Fruit fly (Drosophila melanogaster) Kc167 (cell line): ENCODE results near the gene LanB1.

Experiments
- h ChIP-seq: fragments of >200 bp; optimal IDR thresholded peaks from 3 replicates; lab custom pipeline; 2018; ENCODE audit warnings: missing external identifiers
- psq ChIP-seq: fragments of >200 bp; optimal IDR thresholded peaks from 2 replicates; lab custom pipeline; 2017; ENCODE audit warnings: missing external identifiers
- ttk ChIP-seq: sonication (Bioruptor generic); optimal IDR thresholded peaks from 2 replicates; lab custom pipeline; 2017; ENCODE audit warnings: missing external identifiers

DNA sequence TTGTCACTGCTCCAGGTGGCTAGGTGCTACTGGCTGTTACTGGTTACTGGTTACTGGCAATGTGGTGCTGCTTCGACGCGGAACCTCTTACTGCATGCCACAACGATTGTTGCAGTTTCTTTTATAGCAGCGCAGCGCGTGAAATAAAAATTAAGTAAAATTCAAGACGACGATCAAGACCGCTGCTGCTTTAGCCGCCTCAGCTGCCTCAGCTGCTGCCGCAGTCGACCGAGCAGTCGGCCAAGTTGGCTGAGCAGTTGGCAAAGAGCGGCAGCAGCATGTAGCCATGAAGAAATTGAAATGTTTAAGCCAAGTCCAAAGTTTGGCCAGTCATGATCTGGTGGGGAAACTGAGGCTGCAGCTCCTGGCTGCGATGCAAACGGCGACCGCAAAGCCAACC lies 49.5 kb downstream of the LanB1 start, which contains the start of gene TwdlE:
- no peak for TF ChIP-seq psq
- no peak for TF ChIP-seq ttk
- TF ChIP-seq h (lab: Kevin White, UChicago), result no peak
